Worm (Caenorhabditis elegans): ENCODE measurements around the gene T28D6.7.

DNA sequence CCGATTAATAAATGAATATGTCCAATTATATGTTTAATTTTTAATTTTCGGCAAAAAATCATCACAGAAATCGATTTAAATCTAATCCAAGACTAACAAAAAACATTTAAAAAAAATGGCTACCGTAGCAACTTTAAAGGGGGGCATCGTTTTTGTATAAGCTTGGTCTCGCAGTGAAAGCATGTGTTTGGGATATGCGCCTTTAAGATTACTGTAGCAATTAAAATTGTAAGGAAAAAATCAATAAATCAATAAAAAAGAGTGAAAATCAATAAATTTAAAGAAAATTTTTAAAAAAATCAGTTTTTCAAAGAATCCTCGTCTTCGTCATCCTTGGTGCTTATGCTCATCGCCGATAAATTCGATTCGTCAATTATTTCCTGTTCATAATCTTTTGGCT, 2.2 kb downstream of the T28D6.7 start:
- TF ChIP-seq Y22D7AL.16 (tag; optimal IDR thresholded peaks at IDR 0.05): no peak
- no peak for TF ChIP-seq elt-2 (tag; optimal IDR thresholded peaks at IDR 0.05)
- TF ChIP-seq dmd-4 (tag; optimal IDR thresholded peaks at IDR 0.05; ENCODE audit: borderline replicate concordance): no peak
- no peak for TF ChIP-seq unc-86 (tag; optimal IDR thresholded peaks at IDR 0.05)

All from whole organism, late embryonic.